Fruit fly (Drosophila melanogaster): ENCODE results near the gene Pfdn5.

Gene Pfdn5

DNA sequence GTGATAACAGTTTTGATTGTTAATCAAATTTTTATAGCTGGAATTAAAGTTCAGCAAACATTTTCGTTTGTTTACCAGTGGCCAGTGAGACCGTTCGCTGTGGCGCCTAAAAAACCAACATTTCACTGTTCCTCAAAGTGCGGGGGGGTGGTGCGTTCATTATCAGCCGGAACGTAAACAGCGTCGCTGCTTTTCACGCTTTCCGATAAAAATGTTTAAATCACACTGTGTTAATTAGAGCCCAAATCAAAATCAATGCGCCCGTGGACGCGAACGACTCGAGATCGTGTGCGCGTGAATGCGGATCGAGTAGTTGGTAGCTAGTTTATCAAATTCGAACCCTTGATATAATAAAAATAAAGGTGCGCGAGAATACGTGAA lies 39.0 kb upstream of the Pfdn5 start, which contains the start of gene CG34376 (continued):
- TF ChIP-seq CG6813 (GFP tag; optimal IDR thresholded peaks at IDR 0.05) (peak; percentile 45), nmo (GFP tag; optimal IDR thresholded peaks at IDR 0.05) (peak; percentile 58), CG2116 (GFP tag; optimal IDR thresholded peaks at IDR 0.05) (peak; percentile 74), CG16815 (GFP tag; optimal IDR thresholded peaks at IDR 0.05) (no peak), pzg (GFP tag; optimal IDR thresholded peaks at IDR 0.05) (peak; percentile 68), Poxn (GFP tag; IDR thresholded peaks at IDR 0.05) (no peak), mld (GFP tag; IDR thresholded peaks at IDR 0.05; ENCODE audit: partially characterized antibody) (no peak), amos (GFP tag; IDR thresholded peaks at IDR 0.05; ENCODE audit: partially characterized antibody) (peak; percentile 36; the same call in 1 of the 2 replicates), Mrtf (GFP tag; IDR thresholded peaks at IDR 0.05) (no peak), Dek (tag; optimal IDR thresholded peaks at IDR 0.05) (peak; percentile 63), CG11085 (GFP tag; IDR thresholded peaks at IDR 0.05) (peak; percentile 12; the same call in 1 of the 2 replicates), esg (GFP tag; conservative IDR thresholded peaks at IDR 0.05) (0 out of 2 replicates have a peak, but pooled peaks have one; percentile 7), Xrp1 (GFP tag; IDR thresholded peaks at IDR 0.05) (peak; percentile 27), E2f2 (GFP tag; IDR thresholded peaks at IDR 0.05) (no peak), CG11398 (GFP tag; optimal IDR thresholded peaks at IDR 0.05) (no peak), wdn (GFP tag; IDR thresholded peaks at IDR 0.05) (0 out of 2 replicates have a peak, but pooled peaks have one; percentile 39), bsh (GFP tag; optimal IDR thresholded peaks at IDR 0.05) (peak in 1 of 2 experiments; percentile 8), CG14050 (GFP tag; IDR thresholded peaks at IDR 0.05) (peak; percentile 59; the same call in 1 of the 3 replicates), Lpt (GFP tag; optimal IDR thresholded peaks at IDR 0.05) (no peak), sens-2 (GFP tag; IDR thresholded peaks at IDR 0.05) (peak; percentile 88), ind (GFP tag; optimal IDR thresholded peaks at IDR 0.05) (no peak), ci (GFP tag; IDR thresholded peaks at IDR 0.05) (peak; percentile 77; the same call in 1 of the 3 replicates), rib (GFP tag; IDR thresholded peaks at IDR 0.05) (no peak), zf30C (GFP tag; optimal IDR thresholded peaks at IDR 0.05) (no peak), zen (tag; optimal IDR thresholded peaks at IDR 0.05) (no peak), CG9609 (GFP tag; optimal IDR thresholded peaks at IDR 0.05) (no peak), Ada2b (GFP tag; IDR thresholded peaks at IDR 0.05) (peak; percentile 48), Optix (GFP tag; IDR thresholded peaks at IDR 0.05) (no peak), CG14014 (GFP tag; IDR thresholded peaks at IDR 0.05) (peak; percentile 41), CG32772 (GFP tag; IDR thresholded peaks at IDR 0.05) (peak; percentile 24; the same call in 1 of the 2 replicates), CG7987 (GFP tag; optimal IDR thresholded peaks at IDR 0.05) (peak; percentile 49), CG33213 (GFP tag; optimal IDR thresholded peaks at IDR 0.05) (peak; percentile 36), MTF-1 (GFP tag; optimal IDR thresholded peaks at IDR 0.05; ENCODE audit: borderline replicate concordance) (peak; percentile 32), CG3995 (GFP tag; optimal IDR thresholded peaks at IDR 0.05) (peak; percentile 98), Sry-δ (GFP tag; optimal IDR thresholded peaks at IDR 0.05) (peak; percentile 30), CkIIα-i1 (GFP tag; IDR thresholded peaks at IDR 0.05) (no peak), da (GFP tag; optimal IDR thresholded peaks at IDR 0.05) (no peak), nau (GFP tag; optimal IDR thresholded peaks at IDR 0.05) (peak; percentile 29), Dip3 (GFP tag; optimal IDR thresholded peaks at IDR 0.05) (no peak), CG6689 (GFP tag; IDR thresholded peaks at IDR 0.05) (0 out of 2 replicates have a peak, but pooled peaks have one; percentile 15), MESR4 (GFP tag; optimal IDR thresholded peaks at IDR 0.05) (peak; percentile 52), Deaf1 (tag; optimal IDR thresholded peaks at IDR 0.05) (peak; percentile 26), lola (GFP tag; optimal IDR thresholded peaks at IDR 0.05) (peak in 1 of 3 experiments; percentile 7), dm (GFP tag; optimal IDR thresholded peaks at IDR 0.05) (no peak), CG3163 (GFP tag; optimal IDR thresholded peaks at IDR 0.05) (no peak), Bdp1 (GFP tag; optimal IDR thresholded peaks at IDR 0.05) (no peak), CG1603 (tag; optimal IDR thresholded peaks at IDR 0.05) (peak; percentile 72), CG30403 (GFP tag; optimal IDR thresholded peaks at IDR 0.05) (peak; percentile 34), Dp (GFP tag; optimal IDR thresholded peaks at IDR 0.05) (peak; percentile 65), CG10565 (GFP tag; optimal IDR thresholded peaks at IDR 0.05) (no peak), btn (GFP tag; optimal IDR thresholded peaks at IDR 0.05) (no peak)

Measured in whole organism, embryonic.